Fruit fly (Drosophila melanogaster): ENCODE data around the gene CG34150.
A peak's percentile ranks its signal among the peaks of the same experiment; 100 is the strongest.

Gene CG34150

dm6 chr3R:24787042-24787565 is 27.0 kb upstream of the CG34150 start, which contains the start of gene CG5805 (continued):
- peak; percentile 50; the same call in 1 of the 2 replicates for TF ChIP-seq CG4730 (GFP tag; IDR thresholded peaks at IDR 0.05)
- TF ChIP-seq CG9215 (GFP tag; IDR thresholded peaks at IDR 0.05), result peak; percentile 55
- no peak for TF ChIP-seq Neu2 (GFP tag; optimal IDR thresholded peaks at IDR 0.05; ENCODE audit: borderline replicate concordance)
- peak; percentile 34; the same call in 2 of the 3 replicates for TF ChIP-seq Mrtf (GFP tag; IDR thresholded peaks at IDR 0.05)
- TF ChIP-seq CG5245 (GFP tag; optimal IDR thresholded peaks at IDR 0.05), result peak; percentile 60
- TF ChIP-seq jumu (GFP tag; optimal IDR thresholded peaks at IDR 0.05), result peak; percentile 17
- TF ChIP-seq CG2199 (GFP tag; IDR thresholded peaks at IDR 0.05), result peak; percentile 47; the same call in 2 of the 3 replicates
- TF ChIP-seq CG7786 (GFP tag; optimal IDR thresholded peaks at IDR 0.05), result peak; percentile 16
- TF ChIP-seq CG3995 (GFP tag; optimal IDR thresholded peaks at IDR 0.05), result peak; percentile 63
- peak; percentile 72 for TF ChIP-seq CG14441 (GFP tag; IDR thresholded peaks at IDR 0.05)
- TF ChIP-seq fd96Cb (tag; optimal IDR thresholded peaks at IDR 0.05), result peak; percentile 62
- peak; percentile 86 for TF ChIP-seq CG10543 (GFP tag; optimal IDR thresholded peaks at IDR 0.05)
- no peak for TF ChIP-seq HLHmδ (GFP tag; optimal IDR thresholded peaks at IDR 0.05)
- TF ChIP-seq tll (GFP tag; optimal IDR thresholded peaks at IDR 0.05), result peak in 1 of 2 experiments; percentile 23
- peak; percentile 72 for TF ChIP-seq CG9797 (GFP tag; optimal IDR thresholded peaks at IDR 0.05)
- TF ChIP-seq slp2 (GFP tag; optimal IDR thresholded peaks at IDR 0.05), result peak; percentile 58
- peak; percentile 28; the same call in 1 of the 2 replicates for TF ChIP-seq CG11696 (GFP tag; IDR thresholded peaks at IDR 0.05)
- TF ChIP-seq CG2712 (tag; optimal IDR thresholded peaks at IDR 0.05), result peak; percentile 70
- no peak for TF ChIP-seq CG4282 (GFP tag; optimal IDR thresholded peaks at IDR 0.05)
- TF ChIP-seq CG11504 (tag; optimal IDR thresholded peaks at IDR 0.05), result peak; percentile 80
- TF ChIP-seq z (GFP tag; IDR thresholded peaks at IDR 0.05), result no peak
- TF ChIP-seq CG7372 (GFP tag; IDR thresholded peaks at IDR 0.05), result peak; percentile 61; the same call in 1 of the 2 replicates
- TF ChIP-seq usp (GFP tag; optimal IDR thresholded peaks at IDR 0.05), result no peak
- no peak for TF ChIP-seq lov (optimal IDR thresholded peaks at IDR 0.05)
- TF ChIP-seq lov (GFP tag; IDR thresholded peaks at IDR 0.05), result peak; percentile 92
- peak; percentile 79 for TF ChIP-seq CG12219 (GFP tag; optimal IDR thresholded peaks at IDR 0.05)
- no peak for TF ChIP-seq CG8765 (GFP tag; IDR thresholded peaks at IDR 0.05)
- TF ChIP-seq ham (GFP tag; IDR thresholded peaks at IDR 0.05), result peak; percentile 52; the same call in 1 of the 2 replicates
- peak; percentile 18; the same call in 1 of the 2 replicates for TF ChIP-seq ro (GFP tag; IDR thresholded peaks at IDR 0.05)
- TF ChIP-seq zf30C (GFP tag; optimal IDR thresholded peaks at IDR 0.05), result no peak
- no peak for TF ChIP-seq pan (optimal IDR thresholded peaks at IDR 0.05)
- peak in 1 of 2 experiments; percentile 86 for TF ChIP-seq pan (GFP tag; optimal IDR thresholded peaks at IDR 0.05 in 1 of 2, IDR thresholded peaks at IDR 0.05 in 1 of 2)
- peak; percentile 87 for TF ChIP-seq vvl (GFP tag; IDR thresholded peaks at IDR 0.05)
- no peak for TF ChIP-seq Dfd (GFP tag; optimal IDR thresholded peaks at IDR 0.05)
- TF ChIP-seq CG16815 (GFP tag; optimal IDR thresholded peaks at IDR 0.05), result peak; percentile 53
- peak; percentile 90 for TF ChIP-seq CG33213 (GFP tag; optimal IDR thresholded peaks at IDR 0.05)
- peak; percentile 71; the same call in 1 of the 3 replicates for TF ChIP-seq gce (GFP tag; IDR thresholded peaks at IDR 0.05)
- TF ChIP-seq Hr39 (optimal IDR thresholded peaks at IDR 0.05), result no peak
- TF ChIP-seq gem (tag; optimal IDR thresholded peaks at IDR 0.05), result no peak
- TF ChIP-seq Tbp (GFP tag; optimal IDR thresholded peaks at IDR 0.05), result no peak
- TF ChIP-seq crol (GFP tag; IDR thresholded peaks at IDR 0.05), result peak; percentile 88
- TF ChIP-seq al (GFP tag; IDR thresholded peaks at IDR 0.05), result peak; percentile 84
- peak; percentile 80 for TF ChIP-seq CG14710 (tag; optimal IDR thresholded peaks at IDR 0.05)
- TF ChIP-seq CHES-1-like (GFP tag; optimal IDR thresholded peaks at IDR 0.05), result peak; percentile 75
- TF ChIP-seq croc (GFP tag; conservative IDR thresholded peaks at IDR 0.05), result no peak; the same call in 2 of the 3 replicates
- TF ChIP-seq sim (GFP tag; IDR thresholded peaks at IDR 0.05), result peak; percentile 48; the same call in 1 of the 2 replicates
- TF ChIP-seq CG8388 (GFP tag; optimal IDR thresholded peaks at IDR 0.05), result peak; percentile 51
- no peak for TF ChIP-seq twi (tag; optimal IDR thresholded peaks at IDR 0.05)
- peak; percentile 49 for TF ChIP-seq fd102C (GFP tag; optimal IDR thresholded peaks at IDR 0.05)
- TF ChIP-seq fru (optimal IDR thresholded peaks at IDR 0.05), result no peak

Measured in whole organism, embryonic.